Fruit fly (Drosophila melanogaster): ENCODE measurements around the gene CG3402.

dm6 chr3L:618347-619272, 34.1 kb downstream of the CG3402 start:
- TF ChIP-seq seq (GFP tag; IDR thresholded peaks at IDR 0.05), result no peak
- TF ChIP-seq maf-S (GFP tag; optimal IDR thresholded peaks at IDR 0.05), result no peak
- TF ChIP-seq Ets65A (GFP tag), result no peak
- TF ChIP-seq Sry-δ (GFP tag; optimal IDR thresholded peaks at IDR 0.05), result no peak

All from whole organism, embryonic.